Fruit fly (Drosophila melanogaster): Measurements from ENCODE around the gene CG13004.

The CG13004 gene

dm6 chrX:16787416-16787900 lies 47.9 kb downstream of the CG13004 start (continued):
- TF ChIP-seq CG11695 (GFP tag; IDR thresholded peaks at IDR 0.05), result no peak
- peak; percentile 3 for TF ChIP-seq nom (GFP tag; optimal IDR thresholded peaks at IDR 0.05)
- 0 out of 2 replicates have a peak, but pooled peaks have one; percentile 31 for TF ChIP-seq NFAT (GFP tag; IDR thresholded peaks at IDR 0.05)
- no peak for TF ChIP-seq CG30020 (tag; optimal IDR thresholded peaks at IDR 0.05)
- peak; percentile 72 for TF ChIP-seq Sry-δ (GFP tag; optimal IDR thresholded peaks at IDR 0.05)
- 0 out of 3 replicates have a peak, but pooled peaks have one; percentile 35 for TF ChIP-seq CG17361 (GFP tag; IDR thresholded peaks at IDR 0.05)
- TF ChIP-seq CG10267 (tag; optimal IDR thresholded peaks at IDR 0.05), result peak; percentile 64
- TF ChIP-seq btn (GFP tag; optimal IDR thresholded peaks at IDR 0.05), result no peak
- peak; percentile 21 for TF ChIP-seq CG2712 (tag; optimal IDR thresholded peaks at IDR 0.05)
- peak; percentile 57 for TF ChIP-seq Bgb (GFP tag; IDR thresholded peaks at IDR 0.05; ENCODE audit: partially characterized antibody)
- peak; percentile 55 for TF ChIP-seq Sin3A (optimal IDR thresholded peaks at IDR 0.05)
- peak; percentile 39; the same call in 1 of the 3 replicates for TF ChIP-seq Opbp (GFP tag; IDR thresholded peaks at IDR 0.05; ENCODE audit: partially characterized antibody)
- TF ChIP-seq CG9727 (GFP tag; optimal IDR thresholded peaks at IDR 0.05), result peak; percentile 28
- peak; percentile 66 for TF ChIP-seq Scr (GFP tag; IDR thresholded peaks at IDR 0.05; ENCODE audit: partially characterized antibody)
- peak; percentile 35; the same call in 1 of the 2 replicates for TF ChIP-seq Dref (GFP tag; IDR thresholded peaks at IDR 0.05)
- TF ChIP-seq ken (GFP tag; IDR thresholded peaks at IDR 0.05), result no peak
- TF ChIP-seq Gug (GFP tag; IDR thresholded peaks at IDR 0.05), result 0 out of 4 replicates have a peak, but pooled peaks have one; percentile 29
- peak; percentile 86 for TF ChIP-seq E2f2 (GFP tag; IDR thresholded peaks at IDR 0.05)
- no peak for TF ChIP-seq crp (GFP tag; optimal IDR thresholded peaks at IDR 0.05)
- peak; percentile 65 for TF ChIP-seq CG13287 (GFP tag; IDR thresholded peaks at IDR 0.05; ENCODE audit: partially characterized antibody)
- peak; percentile 5 for TF ChIP-seq YL-1 (GFP tag; optimal IDR thresholded peaks at IDR 0.05)
- TF ChIP-seq Lhr (GFP tag; optimal IDR thresholded peaks at IDR 0.05), result peak; percentile 14
- peak; percentile 78 for TF ChIP-seq Dp (GFP tag; optimal IDR thresholded peaks at IDR 0.05)
- TF ChIP-seq gem (tag; optimal IDR thresholded peaks at IDR 0.05), result peak; percentile 8
- TF ChIP-seq BEAF-32 (GFP tag; optimal IDR thresholded peaks at IDR 0.05), result peak; percentile 76
- no peak for TF ChIP-seq CG10979 (tag; optimal IDR thresholded peaks at IDR 0.05)
- peak; percentile 72 for TF ChIP-seq sqz (GFP tag; optimal IDR thresholded peaks at IDR 0.05)
- peak; percentile 6 for TF ChIP-seq CG17829 (tag; optimal IDR thresholded peaks at IDR 0.05)
- TF ChIP-seq HLH4C (GFP tag; IDR thresholded peaks at IDR 0.05; ENCODE audit: partially characterized antibody), result 0 out of 3 replicates have a peak, but pooled peaks have one; percentile 51
- peak; percentile 51; the same call in 1 of the 2 replicates for TF ChIP-seq CG42726 (GFP tag; IDR thresholded peaks at IDR 0.05; ENCODE audit: partially characterized antibody)
- peak; percentile 28 for TF ChIP-seq nmo (GFP tag; optimal IDR thresholded peaks at IDR 0.05)
- TF ChIP-seq kah (GFP tag; optimal IDR thresholded peaks at IDR 0.05), result no peak
- TF ChIP-seq Med (GFP tag), result no peak
- peak; percentile 1 for TF ChIP-seq CG15601 (tag; optimal IDR thresholded peaks at IDR 0.05)
- TF ChIP-seq phol (tag; optimal IDR thresholded peaks at IDR 0.05), result peak; percentile 1
- no peak for TF ChIP-seq chm (GFP tag; IDR thresholded peaks at IDR 0.05)
- peak; percentile 60 for TF ChIP-seq CG15479 (GFP tag; optimal IDR thresholded peaks at IDR 0.05)
- peak; percentile 69 for TF ChIP-seq amos (GFP tag; IDR thresholded peaks at IDR 0.05; ENCODE audit: partially characterized antibody)
- TF ChIP-seq CG34224 (GFP tag; IDR thresholded peaks at IDR 0.05; ENCODE audit: partially characterized antibody), result 0 out of 3 replicates have a peak, but pooled peaks have one; percentile 19
- peak; percentile 40 for TF ChIP-seq trem (tag; optimal IDR thresholded peaks at IDR 0.05)
- 0 out of 2 replicates have a peak, but pooled peaks have one; percentile 40 for TF ChIP-seq Xrp1 (GFP tag; IDR thresholded peaks at IDR 0.05)

Measured in whole organism, embryonic.